Worm (Caenorhabditis elegans) whole organism, L4 larva: Measurements from ENCODE around the gene glo-4.

Experiments
- egl-43 ChIP-seq: fragments of 200-800 bp; sonication (Bioruptor generic); IDR thresholded peaks from 2 replicates; pipeline ENCODE4 v1.3.6; 2022; ENCODE audit warnings: missing genetic modification reagents, missing genetic modification characterization, missing compliant biosample characterization
- nhr-10 ChIP-seq: fragments of 150-350 bp; optimal IDR thresholded peaks from 2 replicates; lab custom pipeline; 2014; ENCODE audit warnings: missing biosample characterization, missing genetic modification characterization
- unc-39 ChIP-seq: sonication (generic microtip); optimal IDR thresholded peaks from 2 replicates; lab custom pipeline; 2017; ENCODE audit warnings: missing biosample characterization, missing genetic modification characterization

- TF ChIP-seq egl-43 (GFP tag; lab: Robert Waterston, UW) (no peak), nhr-10 (tag; lab: Kevin White, UChicago) (no peak), unc-39 (tag; lab: Kevin White, UChicago) (no peak)
Measured at ce11 chrV:9287460-9287859, 44.4 kb upstream of the glo-4 start, which contains the start of gene lron-2.
